Worm (Caenorhabditis elegans) whole organism, L1 larva: ENCODE data around the gene nhr-31.

ENCODE experiments used
- C16A3.4 ChIP-seq: fragments of 150-350 bp; optimal IDR thresholded peaks from 2 replicates; lab custom pipeline; 2014; ENCODE audit warnings: missing biosample characterization, missing genetic modification characterization
- F16B12.6 ChIP-seq: fragments of 150-350 bp; optimal IDR thresholded peaks from 2 replicates; lab custom pipeline; 2014; ENCODE audit warnings: missing biosample characterization, missing genetic modification characterization
- Y116A8C.19 ChIP-seq: sonication (generic microtip); optimal IDR thresholded peaks from 2 replicates; lab custom pipeline; 2016; ENCODE audit warnings: missing compliant biosample characterization, missing genetic modification characterization, borderline replicate concordance
- aly-2 ChIP-seq: fragments of 150-350 bp; optimal IDR thresholded peaks from 2 replicates; lab custom pipeline; 2014; ENCODE audit warnings: missing biosample characterization, missing genetic modification characterization
- ama-1 ChIP-seq: fragments of 150-350 bp; optimal IDR thresholded peaks from 2 replicates; lab custom pipeline; 2014
- blmp-1 ChIP-seq: fragments of 150-350 bp; optimal IDR thresholded peaks from 2 replicates; lab custom pipeline; 2014; ENCODE audit warnings: missing biosample characterization, missing genetic modification characterization
- ceh-63 ChIP-seq: fragments of 200-800 bp; sonication (Bioruptor generic); optimal IDR thresholded peaks from 2 replicates; lab custom pipeline; 2018; ENCODE audit warnings: mild to moderate bottlenecking, missing genetic modification characterization, missing compliant biosample characterization
- ceh-88 ChIP-seq: fragments of 200-800 bp; sonication (Bioruptor generic); IDR thresholded peaks from 2 replicates; pipeline ENCODE4 v1.3.6; 2022; ENCODE audit warnings: missing genetic modification characterization, missing compliant biosample characterization
- ces-1 ChIP-seq: fragments of 150-350 bp; optimal IDR thresholded peaks from 2 replicates; lab custom pipeline; 2014; ENCODE audit warnings: missing biosample characterization, missing genetic modification reagents, missing genetic modification characterization
- dpl-1 ChIP-seq, 3 experiments: fragments of 150-350 bp in 2 of 3; sonication (generic microtip) in 1 of 3; optimal IDR thresholded peaks; 2 replicates each; lab custom pipeline; 2014 to 2017; ENCODE audit warnings: missing biosample characterization in 3 of 3, missing genetic modification characterization in 3 of 3, missing genetic modification reagents in 3 of 3
- dsc-1 ChIP-seq: sonication (generic microtip); optimal IDR thresholded peaks from 2 replicates; lab custom pipeline; 2016; ENCODE audit warnings: mild to moderate bottlenecking, missing genetic modification characterization, missing compliant biosample characterization
- efl-1 ChIP-seq, 4 experiments: fragments of 150-350 bp; optimal IDR thresholded peaks in 3 of 4; peaks in 1 of 4; 1 replicate in 1 of 4; 2 replicates in 3 of 4; lab custom pipeline; 2014; ENCODE audit warnings: missing biosample characterization in 2 of 4, missing genetic modification characterization in 2 of 4, missing genetic modification reagents in 2 of 4
- efl-3 ChIP-seq: fragments of 200-800 bp; sonication (Bioruptor generic); optimal IDR thresholded peaks from 2 replicates; lab custom pipeline; 2018; ENCODE audit warnings: mild to moderate bottlenecking, missing genetic modification characterization, missing compliant biosample characterization
- elt-3 ChIP-seq, 6 experiments: fragments of 150-350 bp in 1 of 6; sonication (generic microtip); optimal IDR thresholded peaks; 2 replicates each; lab custom pipeline; 2017 to 2018; ENCODE audit warnings: missing biosample characterization in 6 of 6, missing genetic modification characterization in 6 of 6, inconsistent platforms in 1 of 6
- ets-5 ChIP-seq: fragments of 200-800 bp; sonication (Bioruptor generic); IDR thresholded peaks from 2 replicates; pipeline ENCODE4 v1.3.6; 2022; ENCODE audit warnings: missing genetic modification characterization, missing compliant biosample characterization
- fkh-4 ChIP-seq: sonication (generic microtip); optimal IDR thresholded peaks from 2 replicates; lab custom pipeline; 2016; ENCODE audit warnings: missing compliant biosample characterization, missing genetic modification characterization, borderline replicate concordance
- fos-1 ChIP-seq: fragments of 150-350 bp; optimal IDR thresholded peaks from 2 replicates; lab custom pipeline; 2014; ENCODE audit warnings: missing biosample characterization, missing genetic modification characterization
- grh-1 ChIP-seq: fragments of 200-800 bp; sonication (Bioruptor generic); IDR thresholded peaks from 2 replicates; pipeline ENCODE4 v1.3.6; 2022; ENCODE audit warnings: missing genetic modification reagents, missing genetic modification characterization, missing compliant biosample characterization
- hlh-17 ChIP-seq: fragments of 200-800 bp; sonication (Bioruptor generic); optimal IDR thresholded peaks from 2 replicates; lab custom pipeline; 2018; ENCODE audit warnings: missing genetic modification characterization, mild to moderate bottlenecking, missing compliant biosample characterization, moderate library complexity, borderline replicate concordance
- isw-1 ChIP-seq: fragments of 200-800 bp; sonication (Bioruptor generic); IDR thresholded peaks from 2 replicates; pipeline ENCODE4 v1.3.6; 2022; ENCODE audit warnings: missing genetic modification characterization, missing compliant biosample characterization
- jun-1 ChIP-seq: fragments of 150-350 bp; optimal IDR thresholded peaks from 2 replicates; lab custom pipeline; 2014; ENCODE audit warnings: missing biosample characterization, missing genetic modification reagents, missing genetic modification characterization
- lin-13 ChIP-seq: fragments of 150-350 bp; optimal IDR thresholded peaks from 2 replicates; lab custom pipeline; 2014; ENCODE audit warnings: missing biosample characterization, missing genetic modification reagents, missing genetic modification characterization
- lin-14 ChIP-seq: fragments of 200-800 bp; sonication (Bioruptor generic); optimal IDR thresholded peaks from 2 replicates; lab custom pipeline; 2018; ENCODE audit warnings: mild to moderate bottlenecking, missing genetic modification characterization, moderate library complexity, missing compliant biosample characterization
- lin-39 ChIP-seq: fragments of 150-350 bp; optimal IDR thresholded peaks from 2 replicates; lab custom pipeline; 2014; ENCODE audit warnings: missing biosample characterization, missing genetic modification reagents, missing genetic modification characterization
- mab-9 ChIP-seq: fragments of 200-800 bp; sonication (Bioruptor generic); IDR thresholded peaks from 2 replicates; pipeline ENCODE4 v1.3.6; 2022; ENCODE audit warnings: missing genetic modification reagents, missing genetic modification characterization, missing compliant biosample characterization
- mdl-1 ChIP-seq, 2 experiments: fragments of 150-350 bp; optimal IDR thresholded peaks; 2 replicates each; lab custom pipeline; 2014 to 2017; ENCODE audit warnings: missing biosample characterization in 2 of 2, missing genetic modification characterization in 2 of 2, inconsistent platforms in 1 of 2
- nhr-11 ChIP-seq: fragments of 150-350 bp; optimal IDR thresholded peaks from 2 replicates; lab custom pipeline; 2014; ENCODE audit warnings: missing biosample characterization, missing genetic modification characterization
- nhr-12 ChIP-seq: sonication (generic microtip); optimal IDR thresholded peaks from 2 replicates; lab custom pipeline; 2017; ENCODE audit warnings: missing biosample characterization, missing genetic modification characterization
- nhr-20 ChIP-seq: sonication (generic microtip); optimal IDR thresholded peaks from 2 replicates; lab custom pipeline; 2016; ENCODE audit warnings: mild to moderate bottlenecking, missing genetic modification characterization, missing compliant biosample characterization
- nhr-47 ChIP-seq: sonication (generic microtip); optimal IDR thresholded peaks from 2 replicates; lab custom pipeline; 2016; ENCODE audit warnings: mild to moderate bottlenecking, missing genetic modification characterization, moderate library complexity, missing compliant biosample characterization
- nhr-71 ChIP-seq: sonication (generic microtip); optimal IDR thresholded peaks from 2 replicates; lab custom pipeline; 2016; ENCODE audit warnings: mild to moderate bottlenecking, missing genetic modification characterization, moderate library complexity, missing compliant biosample characterization
- nhr-76 ChIP-seq: sonication (generic microtip); optimal IDR thresholded peaks from 2 replicates; lab custom pipeline; 2017; ENCODE audit warnings: missing biosample characterization, missing genetic modification characterization
- nhr-84 ChIP-seq: sonication (generic microtip); optimal IDR thresholded peaks from 2 replicates; lab custom pipeline; 2017; ENCODE audit warnings: missing biosample characterization, missing genetic modification characterization
- nhr-85 ChIP-seq: sonication (generic microtip); peaks from one replicate; lab custom pipeline; 2016; ENCODE audit warnings: missing genetic modification characterization, inconsistent platforms, missing compliant biosample characterization
- nhr-90 ChIP-seq: sonication (generic microtip); optimal IDR thresholded peaks from 2 replicates; lab custom pipeline; 2016; ENCODE audit warnings: mild to moderate bottlenecking, missing genetic modification characterization, missing compliant biosample characterization; ENCODE audit not compliant: poor library complexity
- pqm-1 ChIP-seq: sonication (generic microtip); optimal IDR thresholded peaks from 3 replicates; lab custom pipeline; 2017; ENCODE audit warnings: missing biosample characterization, missing genetic modification characterization
- skn-1 ChIP-seq: fragments of 150-350 bp; optimal IDR thresholded peaks from 2 replicates; lab custom pipeline; 2014; ENCODE audit warnings: missing biosample characterization, missing genetic modification characterization
- snpc-4 ChIP-seq: fragments of 150-350 bp; optimal IDR thresholded peaks from 2 replicates; lab custom pipeline; 2014; ENCODE audit warnings: missing biosample characterization, missing genetic modification characterization
- snu-23 ChIP-seq: sonication (generic microtip); optimal IDR thresholded peaks from 2 replicates; lab custom pipeline; 2016; ENCODE audit warnings: missing genetic modification characterization, missing compliant biosample characterization
- swsn-7 ChIP-seq: sonication (generic microtip); optimal IDR thresholded peaks from 2 replicates; lab custom pipeline; 2016; ENCODE audit warnings: missing genetic modification characterization, missing compliant biosample characterization
- tbx-2 ChIP-seq: sonication (generic microtip); optimal IDR thresholded peaks from 2 replicates; lab custom pipeline; 2016; ENCODE audit warnings: missing genetic modification characterization, missing compliant biosample characterization
- unc-98 ChIP-seq: fragments of 200-800 bp; sonication (Bioruptor generic); IDR thresholded peaks from 2 replicates; pipeline ENCODE4 v1.3.6; 2022; ENCODE audit warnings: missing genetic modification characterization, missing compliant biosample characterization
- zip-4 ChIP-seq: fragments of 200-800 bp; sonication (Bioruptor generic); optimal IDR thresholded peaks from 2 replicates; lab custom pipeline; 2018; ENCODE audit warnings: mild to moderate bottlenecking, missing genetic modification characterization, moderate library complexity, missing compliant biosample characterization

Gene nhr-31

DNA sequence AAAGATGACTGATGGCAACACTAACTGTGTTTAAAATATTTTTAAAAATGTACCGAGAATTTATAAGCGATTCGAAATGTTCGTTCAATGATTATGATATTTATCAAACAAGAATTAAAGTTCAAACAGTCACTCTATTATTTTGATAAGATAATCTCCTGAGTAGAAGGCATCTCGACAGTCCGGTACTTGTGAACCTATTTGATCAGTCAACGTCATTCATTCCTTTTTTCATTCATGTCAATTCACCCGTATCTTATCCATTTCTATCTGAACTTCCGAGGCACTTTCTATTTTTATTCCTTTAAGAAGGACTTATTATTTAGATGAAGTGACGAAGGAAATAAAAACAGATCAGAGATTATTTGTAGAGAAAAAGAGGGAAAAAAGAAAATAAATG is 15.3 kb upstream of the nhr-31 start, which contains the start of gene nhr-258:
Gene nhr-258 (plus strand): TSS at position 365 of the 400 bp plus-strand sequence.
- TF ChIP-seq swsn-7: no peak
- TF ChIP-seq jun-1 (tag; lab: Kevin White, UChicago): no peak
- TF ChIP-seq nhr-85 (tag; lab: Kevin White, UChicago): peak; percentile 88
- TF ChIP-seq ceh-88 (GFP tag; lab: Robert Waterston, UW): no peak
- TF ChIP-seq dsc-1 (tag; lab: Kevin White, UChicago): peak; percentile 11
- peak; percentile 38 for TF ChIP-seq nhr-71 (tag; lab: Kevin White, UChicago)
- no peak for TF ChIP-seq lin-39 (tag; lab: Kevin White, UChicago)
- no peak for TF ChIP-seq mab-9
- TF ChIP-seq C16A3.4: no peak
- peak; percentile 19 for TF ChIP-seq lin-14 (GFP tag; lab: Kevin White, UChicago)
- TF ChIP-seq blmp-1 (tag; lab: Kevin White, UChicago): peak; percentile 64
- TF ChIP-seq elt-3 (tag; optimal IDR thresholded peaks at IDR 0.05; lab: Kevin White, UChicago): peak in 4 of 6 experiments; percentile 59 to 66 (median 63)
- TF ChIP-seq nhr-20: peak; percentile 35

DNA sequence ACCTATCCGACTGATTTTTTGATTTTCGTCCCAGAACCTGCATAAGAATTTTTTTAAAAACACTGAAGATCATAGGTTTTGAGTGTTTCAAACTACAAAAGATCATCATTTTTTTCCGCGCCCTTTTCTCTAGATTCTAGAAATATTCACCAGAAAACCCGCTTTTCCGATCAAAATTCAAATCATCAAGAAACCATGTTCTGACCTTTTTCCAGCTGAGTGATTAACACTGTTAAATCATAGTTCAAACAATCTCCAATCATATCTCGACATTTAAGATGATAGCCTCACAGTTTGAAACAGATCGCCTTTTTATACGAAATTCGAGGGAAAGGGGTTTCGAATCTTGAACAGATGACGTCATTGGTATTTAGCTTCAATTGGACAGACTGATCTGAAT is 14.4 kb upstream of the nhr-31 start:
- TF ChIP-seq nhr-76: no peak
- no peak for TF ChIP-seq ceh-63
- TF ChIP-seq snu-23 (GFP tag; lab: Kevin White, UChicago): peak; percentile 22
- TF ChIP-seq nhr-85 (tag; lab: Kevin White, UChicago): peak; percentile 86
- no peak for TF ChIP-seq dsc-1 (tag; lab: Kevin White, UChicago)
- TF ChIP-seq nhr-71 (tag; lab: Kevin White, UChicago): peak; percentile 44
- TF ChIP-seq blmp-1 (tag; lab: Kevin White, UChicago): no peak
- no peak for TF ChIP-seq nhr-12 (tag; lab: Kevin White, UChicago)
- TF ChIP-seq isw-1 (GFP tag; lab: Robert Waterston, UW): no peak
- peak; percentile 41 for TF ChIP-seq nhr-20
- no peak for TF ChIP-seq nhr-90
- peak in 1 of 6 experiments; percentile 15 for TF ChIP-seq elt-3 (tag; optimal IDR thresholded peaks at IDR 0.05; lab: Kevin White, UChicago)
- no peak for TF ChIP-seq zip-4 (GFP tag; lab: Kevin White, UChicago)
- TF ChIP-seq mdl-1 (tag; optimal IDR thresholded peaks at IDR 0.05; lab: Kevin White, UChicago): no peak
- TF ChIP-seq grh-1 (GFP tag; lab: Robert Waterston, UW): 0 out of 2 replicates have a peak, but pooled peaks have one; percentile 12

DNA sequence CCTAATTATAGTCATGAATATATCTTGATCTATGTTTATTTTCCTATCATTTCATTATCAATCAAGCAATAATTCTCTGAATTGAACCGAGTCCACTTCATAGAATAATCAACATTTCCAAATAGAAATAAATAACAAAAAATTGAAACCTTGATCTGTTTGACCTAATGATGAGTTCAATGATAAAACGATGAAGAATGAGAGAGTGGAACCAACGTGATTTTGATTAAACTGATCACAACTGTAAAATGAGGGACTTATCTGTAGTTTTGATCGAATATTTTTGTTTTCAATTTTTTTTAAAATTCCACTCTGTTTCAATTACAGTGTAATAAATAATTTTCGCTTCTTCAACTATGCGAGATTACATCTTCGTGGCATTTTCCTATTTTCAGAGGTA is 13.6 kb upstream of the nhr-31 start:
- TF ChIP-seq nhr-85 (tag; lab: Kevin White, UChicago): peak; percentile 56
- peak; percentile 2 for TF ChIP-seq nhr-71 (tag; lab: Kevin White, UChicago)
- TF ChIP-seq lin-13 (GFP tag; lab: Kevin White, UChicago): no peak
- TF ChIP-seq pqm-1 (tag; lab: Kevin White, UChicago): no peak
- TF ChIP-seq nhr-20: no peak
- no peak for TF ChIP-seq fkh-4
- TF ChIP-seq nhr-11 (tag; lab: Kevin White, UChicago): no peak
- no peak for TF ChIP-seq dpl-1 (GFP tag; optimal IDR thresholded peaks at IDR 0.05; lab: Kevin White, UChicago)
- no peak for TF ChIP-seq ama-1
- no peak for TF ChIP-seq ceh-63
- TF ChIP-seq blmp-1 (tag; lab: Kevin White, UChicago): peak; percentile 48
- TF ChIP-seq hlh-17 (GFP tag; lab: Kevin White, UChicago): no peak
- no peak for TF ChIP-seq nhr-84
- TF ChIP-seq Y116A8C.19 (tag; lab: Kevin White, UChicago): no peak
- no peak for TF ChIP-seq snpc-4
- TF ChIP-seq fos-1 (tag; lab: Kevin White, UChicago): no peak
- no peak for TF ChIP-seq F16B12.6 (tag; lab: Kevin White, UChicago)
- TF ChIP-seq dsc-1 (tag; lab: Kevin White, UChicago): no peak
- TF ChIP-seq ces-1: no peak
- TF ChIP-seq efl-3 (GFP tag; lab: Kevin White, UChicago): no peak
- no peak for TF ChIP-seq unc-98 (GFP tag; lab: Robert Waterston, UW)
- no peak for TF ChIP-seq mdl-1 (tag; optimal IDR thresholded peaks at IDR 0.05; lab: Kevin White, UChicago)
- no peak for TF ChIP-seq nhr-47 (tag; lab: Kevin White, UChicago)
- TF ChIP-seq ets-5 (GFP tag; lab: Robert Waterston, UW): no peak
- no peak for TF ChIP-seq jun-1 (tag; lab: Kevin White, UChicago)
- no peak for TF ChIP-seq tbx-2 (tag; lab: Kevin White, UChicago)
- no peak for TF ChIP-seq efl-1 (optimal IDR thresholded peaks at IDR 0.05; lab: Kevin White, UChicago)
- TF ChIP-seq efl-1 (GFP tag; optimal IDR thresholded peaks at IDR 0.05 in 1 of 2; lab: Kevin White, UChicago): no peak
- TF ChIP-seq aly-2: no peak
- no peak for TF ChIP-seq skn-1
- no peak for TF ChIP-seq snu-23 (GFP tag; lab: Kevin White, UChicago)
- TF ChIP-seq elt-3 (tag; optimal IDR thresholded peaks at IDR 0.05; lab: Kevin White, UChicago): peak in 2 of 6 experiments; percentile 23 to 72
